Fruit fly (Drosophila melanogaster) Kc167 (cell line): Measurements from ENCODE around the gene CG3337.

Experiments
- Myc ChIP-seq: fragments of >200 bp; optimal IDR thresholded peaks from 2 replicates; lab custom pipeline; 2017; ENCODE audit warnings: missing external identifiers
- Sin3A ChIP-seq: fragments of >200 bp; optimal IDR thresholded peaks from 2 replicates; lab custom pipeline; 2018; ENCODE audit warnings: missing external identifiers
- h ChIP-seq: fragments of >200 bp; optimal IDR thresholded peaks from 3 replicates; lab custom pipeline; 2018; ENCODE audit warnings: missing external identifiers
- insv ChIP-seq: fragments of >200 bp; optimal IDR thresholded peaks from 3 replicates; lab custom pipeline; 2018; ENCODE audit warnings: missing external identifiers
- psq ChIP-seq: fragments of >200 bp; optimal IDR thresholded peaks from 2 replicates; lab custom pipeline; 2017; ENCODE audit warnings: missing external identifiers
- ttk ChIP-seq: sonication (Bioruptor generic); optimal IDR thresholded peaks from 2 replicates; lab custom pipeline; 2017; ENCODE audit warnings: missing external identifiers

DNA sequence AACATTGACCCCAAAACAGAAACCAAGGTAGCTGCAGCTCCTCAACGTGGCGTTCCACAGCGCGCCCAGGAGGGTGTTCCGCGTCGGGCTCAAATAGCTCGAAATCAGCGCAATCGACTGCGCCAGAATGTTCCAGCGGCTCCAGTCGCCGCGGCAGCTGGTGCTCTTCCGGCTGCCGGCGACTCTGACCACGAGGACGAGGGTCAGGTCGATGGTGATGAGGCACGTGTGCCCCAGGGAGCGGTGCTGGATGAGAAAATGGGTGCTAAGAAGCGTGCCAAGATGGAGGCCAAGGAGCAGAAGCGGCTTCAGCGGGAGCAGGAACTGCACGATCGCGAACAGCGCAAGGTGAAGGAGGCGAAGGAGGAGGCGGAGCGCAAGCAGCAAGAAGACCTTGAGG lies 8.1 kb downstream of the CG3337 start:
- no peak for TF ChIP-seq h (lab: Kevin White, UChicago)
- no peak for TF ChIP-seq insv (lab: Kevin White, UChicago)
- TF ChIP-seq psq (lab: Kevin White, UChicago) = no peak
- no peak for TF ChIP-seq Myc
- TF ChIP-seq ttk (lab: Kevin White, UChicago) = no peak
- TF ChIP-seq Sin3A (lab: Kevin White, UChicago) = no peak
